Worm (Caenorhabditis elegans) whole organism, L4 larva: ENCODE data around the gene irld-2.

ENCODE experiments used
- D1046.2 ChIP-seq: fragments of 200-800 bp; sonication (Bioruptor generic); IDR thresholded peaks from 2 replicates; pipeline ENCODE4 v1.3.6; 2022; ENCODE audit warnings: missing genetic modification characterization, missing compliant biosample characterization
- F37D6.2 ChIP-seq: sonication (generic microtip); optimal IDR thresholded peaks from 2 replicates; lab custom pipeline; 2016; ENCODE audit warnings: mild to moderate bottlenecking, missing genetic modification characterization, missing compliant biosample characterization
- Y105C5A.15 ChIP-seq: fragments of 200-800 bp; sonication (Bioruptor generic); IDR thresholded peaks from 2 replicates; pipeline ENCODE4 v1.3.6; 2022; ENCODE audit warnings: missing genetic modification characterization, missing compliant biosample characterization
- Y48G9A.11 ChIP-seq: fragments of 200-800 bp; sonication (Bioruptor generic); IDR thresholded peaks from 2 replicates; pipeline ENCODE4 v1.3.6; 2022; ENCODE audit warnings: missing genetic modification reagents, missing genetic modification characterization, missing compliant biosample characterization
- Y75B8A.6 ChIP-seq: fragments of 200-800 bp; sonication (Bioruptor generic); IDR thresholded peaks from 2 replicates; pipeline ENCODE4 v1.3.6; 2022; ENCODE audit warnings: missing genetic modification reagents, missing genetic modification characterization, missing compliant biosample characterization
- ZK546.5 ChIP-seq, 2 experiments: sonication (generic microtip); optimal IDR thresholded peaks; 2 replicates each; lab custom pipeline; 2017; ENCODE audit warnings: missing biosample characterization in 2 of 2, missing genetic modification characterization in 2 of 2
- aha-1 ChIP-seq: fragments of 150-350 bp; peaks from one replicate; lab custom pipeline; 2014; ENCODE audit warnings: missing biosample characterization, missing genetic modification characterization
- ceh-20 ChIP-seq: fragments of 200-800 bp; sonication (Bioruptor generic); IDR thresholded peaks from 2 replicates; pipeline ENCODE4 v1.3.6; 2022; ENCODE audit warnings: missing genetic modification reagents, missing genetic modification characterization, missing compliant biosample characterization
- daf-16 ChIP-seq, 3 experiments: sonication (generic microtip); optimal IDR thresholded peaks; 2 replicates each; lab custom pipeline; 2016 to 2017; ENCODE audit warnings: missing genetic modification characterization in 3 of 3, missing genetic modification reagents in 3 of 3, mild to moderate bottlenecking in 2 of 3, missing compliant biosample characterization in 2 of 3, missing biosample characterization in 1 of 3, moderate library complexity in 1 of 3
- dmd-6 ChIP-seq: fragments of 200-800 bp; sonication (Bioruptor generic); IDR thresholded peaks from 2 replicates; pipeline ENCODE4 v1.3.6; 2022; ENCODE audit warnings: missing genetic modification reagents, missing genetic modification characterization, missing compliant biosample characterization
- dmd-8 ChIP-seq: fragments of 200-800 bp; sonication (Bioruptor generic); IDR thresholded peaks from 2 replicates; pipeline ENCODE4 v1.3.6; 2022; ENCODE audit warnings: missing genetic modification characterization, missing compliant biosample characterization
- dpl-1 ChIP-seq: fragments of 150-350 bp; optimal IDR thresholded peaks from 2 replicates; lab custom pipeline; 2014; ENCODE audit warnings: missing biosample characterization, missing genetic modification reagents, missing genetic modification characterization
- dve-1 ChIP-seq: sonication (generic microtip); optimal IDR thresholded peaks from 2 replicates; lab custom pipeline; 2017; ENCODE audit warnings: antibody characterized with exemption, mild to moderate bottlenecking, missing genetic modification characterization, missing compliant biosample characterization; ENCODE audit not compliant: insufficient read depth
- egl-27 ChIP-seq: sonication (generic microtip); optimal IDR thresholded peaks from 3 replicates; lab custom pipeline; 2017; ENCODE audit warnings: missing biosample characterization, missing genetic modification reagents, missing genetic modification characterization
- hlh-11 ChIP-seq: fragments of 200-800 bp; sonication (Bioruptor generic); optimal IDR thresholded peaks from 2 replicates; lab custom pipeline; 2018; ENCODE audit warnings: mild to moderate bottlenecking, missing genetic modification characterization, missing compliant biosample characterization
- hlh-30 ChIP-seq: sonication (generic microtip); optimal IDR thresholded peaks from 2 replicates; lab custom pipeline; 2017; ENCODE audit warnings: antibody characterized with exemption, mild to moderate bottlenecking, missing genetic modification characterization, missing compliant biosample characterization; ENCODE audit not compliant: insufficient read depth
- lin-29 ChIP-seq: fragments of 200-800 bp; sonication (Bioruptor generic); IDR thresholded peaks from 2 replicates; pipeline ENCODE4 v1.3.6; 2022; ENCODE audit warnings: missing genetic modification reagents, missing genetic modification characterization, missing compliant biosample characterization
- lin-38 ChIP-seq: fragments of 200-800 bp; sonication (Bioruptor generic); IDR thresholded peaks from 2 replicates; pipeline ENCODE4 v1.3.6; 2022; ENCODE audit warnings: missing genetic modification reagents, missing genetic modification characterization, missing compliant biosample characterization
- lir-3 ChIP-seq: sonication (generic microtip); optimal IDR thresholded peaks from 2 replicates; lab custom pipeline; 2016; ENCODE audit warnings: mild to moderate bottlenecking, missing genetic modification characterization, missing compliant biosample characterization
- mdl-1 ChIP-seq, 2 experiments: fragments of 150-350 bp in 1 of 2; sonication (generic microtip) in 1 of 2; optimal IDR thresholded peaks; 2 replicates each; lab custom pipeline; 2014 to 2017; ENCODE audit warnings: missing biosample characterization in 2 of 2, missing genetic modification characterization in 2 of 2
- mdt-29 ChIP-seq: fragments of 200-800 bp; sonication (Bioruptor generic); IDR thresholded peaks from 2 replicates; pipeline ENCODE4 v1.3.6; 2022; ENCODE audit warnings: missing genetic modification reagents, missing genetic modification characterization, missing compliant biosample characterization
- mep-1 ChIP-seq: fragments of 150-350 bp; sonication (generic microtip); optimal IDR thresholded peaks from 3 replicates; lab custom pipeline; 2014; ENCODE audit warnings: missing biosample characterization, missing genetic modification characterization
- mxl-3 ChIP-seq: fragments of 200-800 bp; sonication (Bioruptor generic); optimal IDR thresholded peaks from 2 replicates; lab custom pipeline; 2018; ENCODE audit warnings: mild to moderate bottlenecking, missing genetic modification characterization, missing compliant biosample characterization
- nhr-11 ChIP-seq: fragments of 150-350 bp; optimal IDR thresholded peaks from 2 replicates; lab custom pipeline; 2014; ENCODE audit warnings: missing biosample characterization, missing genetic modification characterization
- nhr-111 ChIP-seq: fragments of 200-800 bp; sonication (Bioruptor generic); optimal IDR thresholded peaks from 2 replicates; lab custom pipeline; 2018; ENCODE audit warnings: mild to moderate bottlenecking, missing genetic modification characterization, missing compliant biosample characterization
- nhr-28 ChIP-seq: fragments of 150-350 bp; optimal IDR thresholded peaks from 2 replicates; lab custom pipeline; 2014; ENCODE audit warnings: missing biosample characterization, missing genetic modification characterization
- nhr-48 ChIP-seq: sonication (generic microtip); optimal IDR thresholded peaks from 2 replicates; lab custom pipeline; 2016; ENCODE audit warnings: mild to moderate bottlenecking, missing genetic modification characterization, missing compliant biosample characterization
- nhr-77 ChIP-seq: fragments of 150-350 bp; optimal IDR thresholded peaks from 2 replicates; lab custom pipeline; 2014; ENCODE audit warnings: missing biosample characterization, missing genetic modification characterization
- pqm-1 ChIP-seq: sonication (generic microtip); optimal IDR thresholded peaks from 2 replicates; lab custom pipeline; 2017; ENCODE audit warnings: missing biosample characterization, missing genetic modification characterization
- saeg-2 ChIP-seq: fragments of 200-800 bp; sonication (Bioruptor generic); IDR thresholded peaks from 2 replicates; pipeline ENCODE4 v1.3.6; 2022; ENCODE audit warnings: missing genetic modification reagents, missing genetic modification characterization, missing compliant biosample characterization
- set-16 ChIP-seq: fragments of 200-800 bp; sonication (Bioruptor generic); IDR thresholded peaks from 2 replicates; pipeline ENCODE4 v1.3.6; 2022; ENCODE audit warnings: missing genetic modification reagents, missing genetic modification characterization, missing compliant biosample characterization
- spr-1 ChIP-seq: sonication (generic microtip); optimal IDR thresholded peaks from 2 replicates; lab custom pipeline; 2016; ENCODE audit warnings: mild to moderate bottlenecking, missing genetic modification characterization, missing compliant biosample characterization
- spr-3 ChIP-seq: fragments of 200-800 bp; sonication (Bioruptor generic); optimal IDR thresholded peaks from 2 replicates; lab custom pipeline; 2018; ENCODE audit warnings: mild to moderate bottlenecking, missing genetic modification characterization, missing compliant biosample characterization
- tag-97 ChIP-seq: fragments of 200-800 bp; sonication (Bioruptor generic); IDR thresholded peaks from 2 replicates; pipeline ENCODE4 v1.3.6; 2022; ENCODE audit warnings: missing genetic modification characterization, missing compliant biosample characterization
- unc-130 ChIP-seq: sonication (generic microtip); optimal IDR thresholded peaks from 2 replicates; lab custom pipeline; 2016; ENCODE audit warnings: missing genetic modification reagents, missing genetic modification characterization, missing compliant biosample characterization
- unc-62 ChIP-seq, 3 experiments: fragments of 150-350 bp in 1 of 3; sonication (generic microtip); optimal IDR thresholded peaks in 2 of 3; peaks in 1 of 3; 1 replicate in 1 of 3; 2 replicates in 2 of 3; lab custom pipeline; 2014 to 2017; ENCODE audit warnings: missing biosample characterization in 3 of 3, missing genetic modification characterization in 3 of 3, missing genetic modification reagents in 3 of 3, missing genotype in 1 of 3
- vab-7 ChIP-seq: fragments of 200-800 bp; sonication (Bioruptor generic); IDR thresholded peaks from 2 replicates; pipeline ENCODE4 v1.3.6; 2022; ENCODE audit warnings: missing genetic modification reagents, missing genetic modification characterization, missing compliant biosample characterization
- zfp-3 ChIP-seq: fragments of 200-800 bp; sonication (Bioruptor generic); conservative IDR thresholded peaks from 2 replicates; pipeline ENCODE4 v1.3.6; 2022; ENCODE audit warnings: missing genetic modification reagents, missing genetic modification characterization, missing compliant biosample characterization
- zip-2 ChIP-seq: fragments of 150-350 bp; optimal IDR thresholded peaks from 2 replicates; lab custom pipeline; 2014; ENCODE audit warnings: missing biosample characterization, missing genetic modification characterization
- ztf-11 ChIP-seq: fragments of 150-350 bp; optimal IDR thresholded peaks from 2 replicates; lab custom pipeline; 2014; ENCODE audit warnings: missing biosample characterization, missing genetic modification characterization

irld-2 gene

ce11 chrX:13380988-13381742 lies 13.7 kb downstream of the irld-2 start:
- TF ChIP-seq zip-2 (tag; lab: Kevin White, UChicago) (peak; percentile 95), unc-62 (GFP tag; optimal IDR thresholded peaks at IDR 0.05 in 1 of 2; lab: Kevin White, UChicago) (peak in 1 of 2 experiments; percentile 29), unc-62 (tag; optimal IDR thresholded peaks at IDR 0.05; lab: Kevin White, UChicago) (no peak), hlh-30 (tag; lab: Kevin White, UChicago) (peak; percentile 0), lir-3 (tag; lab: Kevin White, UChicago) (no peak), aha-1 (tag; lab: Kevin White, UChicago) (peak; percentile 95)

DNA sequence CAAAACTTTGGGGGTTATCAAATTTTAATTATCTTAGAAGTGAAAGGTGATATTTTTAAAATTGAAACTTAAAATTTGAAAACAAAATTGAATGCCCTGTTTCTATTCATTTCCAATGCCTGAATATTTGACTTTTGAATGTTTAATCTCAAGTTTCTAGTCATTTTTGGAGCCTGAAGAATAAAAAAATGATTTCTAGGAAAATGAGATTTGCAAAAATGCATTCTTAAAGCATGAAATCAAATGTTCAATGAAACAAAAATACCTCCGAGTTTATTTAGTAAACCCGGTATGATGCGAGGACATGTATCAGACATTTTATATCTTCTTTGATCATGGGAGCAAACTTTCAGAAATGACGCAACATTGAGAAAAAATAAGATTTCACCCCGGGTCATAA lies 15.8 kb downstream of the irld-2 start:
- TF ChIP-seq aha-1 (tag; lab: Kevin White, UChicago): peak; percentile 4
- no peak for TF ChIP-seq lin-29
- TF ChIP-seq D1046.2: no peak
- no peak for TF ChIP-seq ZK546.5 (tag; optimal IDR thresholded peaks at IDR 0.05; lab: Kevin White, UChicago)
- TF ChIP-seq Y105C5A.15 (GFP tag; lab: Robert Waterston, UW): no peak
- TF ChIP-seq Y48G9A.11 (GFP tag; lab: Robert Waterston, UW): no peak
- no peak for TF ChIP-seq lin-38 (GFP tag; lab: Robert Waterston, UW)
- peak; percentile 9 for TF ChIP-seq nhr-11 (tag; lab: Kevin White, UChicago)
- no peak for TF ChIP-seq saeg-2 (GFP tag; lab: Robert Waterston, UW)

DNA sequence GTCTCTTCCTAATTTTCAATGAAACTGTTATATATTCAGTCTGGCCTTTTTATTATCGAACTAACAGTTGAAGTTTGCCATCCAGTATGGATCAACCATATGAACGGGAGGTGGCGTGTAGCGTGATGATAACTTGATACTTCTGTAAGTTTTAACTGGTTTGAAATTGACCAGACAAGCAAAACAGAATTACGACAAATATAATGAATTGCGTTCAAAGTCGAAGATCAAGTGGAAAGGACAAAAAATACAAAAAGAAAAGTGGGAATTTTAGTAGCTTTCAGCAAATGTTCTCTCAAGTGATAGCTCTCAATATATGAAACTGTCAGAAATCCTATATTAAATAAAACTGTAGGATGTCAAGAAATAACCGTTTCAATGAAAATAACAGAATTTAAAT lies 18.0 kb downstream of the irld-2 start, which contains the start of the genes C49F8.14 and gem-1:
Gene C49F8.14 (minus strand): TSS at position 99 of the 400 bp plus-strand sequence.
Gene gem-1 (minus strand): TSS at position 142 of the 400 bp plus-strand sequence.
- TF ChIP-seq unc-62 (GFP tag; optimal IDR thresholded peaks at IDR 0.05 in 1 of 2; lab: Kevin White, UChicago) (peak in 1 of 2 experiments; percentile 97), unc-62 (tag; optimal IDR thresholded peaks at IDR 0.05; lab: Kevin White, UChicago) (no peak), egl-27 (tag; lab: Kevin White, UChicago) (no peak), vab-7 (no peak)

- no peak for TF ChIP-seq dpl-1 (GFP tag; lab: Kevin White, UChicago)
- TF ChIP-seq nhr-111 (GFP tag; lab: Kevin White, UChicago): no peak
- no peak for TF ChIP-seq ztf-11
- TF ChIP-seq D1046.2: 0 out of 2 replicates have a peak, but pooled peaks have one; percentile 37
- TF ChIP-seq tag-97 (GFP tag; lab: Robert Waterston, UW): no peak
- peak; percentile 85 for TF ChIP-seq set-16 (GFP tag; lab: Robert Waterston, UW)
- peak; percentile 87 for TF ChIP-seq aha-1 (tag; lab: Kevin White, UChicago)
- no peak for TF ChIP-seq zfp-3
- TF ChIP-seq Y75B8A.6: no peak
- TF ChIP-seq ceh-20 (GFP tag; lab: Robert Waterston, UW): 0 out of 2 replicates have a peak, but pooled peaks have one; percentile 18
- 0 out of 2 replicates have a peak, but pooled peaks have one; percentile 29 for TF ChIP-seq dmd-8 (GFP tag; lab: Robert Waterston, UW)
- no peak for TF ChIP-seq F37D6.2
- TF ChIP-seq mdt-29 (GFP tag; lab: Robert Waterston, UW): no peak
These were observed 18.7 kb downstream of the irld-2 start for ce11 chrX:13376185-13376584.

DNA sequence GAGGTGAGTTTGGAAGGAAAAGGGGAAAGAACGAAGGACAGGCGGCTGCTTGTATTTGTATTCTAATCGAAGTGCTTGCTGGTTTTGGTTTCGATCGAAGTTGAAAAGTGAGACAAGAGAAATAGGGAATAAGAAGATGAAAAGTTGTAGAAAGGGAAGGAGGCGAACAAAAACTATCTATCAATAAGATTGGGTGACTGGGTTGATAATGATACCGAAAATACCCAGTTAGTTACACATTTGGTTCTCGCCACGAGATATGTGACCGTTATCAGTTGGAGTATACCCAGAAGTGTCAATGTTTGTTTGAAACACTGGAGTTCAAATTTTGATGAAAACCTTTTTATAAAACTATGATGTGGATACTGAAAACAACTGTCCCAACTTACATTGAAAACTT lies 26.6 kb downstream of the irld-2 start:
- TF ChIP-seq mep-1 (tag; lab: Kevin White, UChicago): peak; percentile 28
- peak; percentile 57 for TF ChIP-seq nhr-48 (tag; lab: Kevin White, UChicago)
- TF ChIP-seq spr-3 (GFP tag; lab: Kevin White, UChicago): no peak
- TF ChIP-seq nhr-28 (tag; lab: Kevin White, UChicago): peak; percentile 93
- no peak for TF ChIP-seq zfp-3
- TF ChIP-seq unc-130 (GFP tag; lab: Kevin White, UChicago): no peak
- TF ChIP-seq Y48G9A.11 (GFP tag; lab: Robert Waterston, UW): no peak
- TF ChIP-seq mdl-1 (tag; optimal IDR thresholded peaks at IDR 0.05; lab: Kevin White, UChicago): peak in 1 of 2 experiments; percentile 63
- TF ChIP-seq mxl-3: peak; percentile 75
- TF ChIP-seq vab-7: no peak
- TF ChIP-seq dmd-6 (GFP tag; lab: Robert Waterston, UW): peak; percentile 93
- TF ChIP-seq dve-1 (tag; lab: Kevin White, UChicago): peak; percentile 73
- peak; percentile 66 for TF ChIP-seq nhr-77 (tag; lab: Kevin White, UChicago)
- peak; percentile 83 for TF ChIP-seq pqm-1 (tag; lab: Kevin White, UChicago)
- peak; percentile 79 for TF ChIP-seq hlh-11 (tag; lab: Kevin White, UChicago)
- TF ChIP-seq spr-1: no peak
- TF ChIP-seq aha-1 (tag; lab: Kevin White, UChicago): peak; percentile 89
- no peak for TF ChIP-seq daf-16 (GFP tag; optimal IDR thresholded peaks at IDR 0.05; lab: Kevin White, UChicago)
- TF ChIP-seq daf-16 (tag; optimal IDR thresholded peaks at IDR 0.05; lab: Kevin White, UChicago): peak; percentile 92
- peak; percentile 66 for TF ChIP-seq hlh-30 (tag; lab: Kevin White, UChicago)
